Fruit fly (Drosophila melanogaster): ENCODE results near the gene loh.

loh gene

DNA sequence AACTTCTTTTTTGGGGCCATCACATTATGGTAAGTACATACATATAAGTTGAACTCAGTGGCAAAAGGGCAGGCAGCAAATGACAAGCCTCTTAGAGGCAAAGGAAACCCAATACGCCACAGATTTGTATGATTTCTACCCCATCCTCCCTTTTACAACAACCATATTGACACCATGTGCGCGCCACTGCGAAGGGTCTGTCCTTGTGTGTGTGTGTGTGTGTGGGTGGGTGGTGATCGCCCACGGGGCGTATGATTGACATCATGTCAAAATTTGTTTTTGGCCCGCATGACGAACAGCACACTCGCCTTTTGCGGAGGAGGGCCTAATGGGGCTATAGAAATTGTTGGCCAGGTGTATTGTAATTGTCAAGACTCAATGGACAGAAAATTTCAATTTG lies 57.3 kb downstream of the loh start (continued):
- TF ChIP-seq ATbp (GFP tag; optimal IDR thresholded peaks at IDR 0.05) (peak; percentile 20), CG14441 (GFP tag; IDR thresholded peaks at IDR 0.05) (0 out of 2 replicates have a peak, but pooled peaks have one; percentile 27), mirr (GFP tag; optimal IDR thresholded peaks at IDR 0.05) (peak; percentile 58), NC2α (GFP tag; optimal IDR thresholded peaks at IDR 0.05) (no peak), CG17385 (GFP tag; optimal IDR thresholded peaks at IDR 0.05) (no peak), Ets97D (GFP tag; optimal IDR thresholded peaks at IDR 0.05) (no peak), CG14710 (tag; optimal IDR thresholded peaks at IDR 0.05) (no peak), sd (tag; optimal IDR thresholded peaks at IDR 0.05) (peak; percentile 27), CG6689 (GFP tag; IDR thresholded peaks at IDR 0.05) (peak; percentile 8; the same call in 1 of the 2 replicates), slp2 (GFP tag; optimal IDR thresholded peaks at IDR 0.05) (no peak), Rfx (GFP tag; IDR thresholded peaks at IDR 0.05) (0 out of 2 replicates have a peak, but pooled peaks have one; percentile 12), CG32532 (GFP tag; IDR thresholded peaks at IDR 0.05) (0 out of 2 replicates have a peak, but pooled peaks have one; percentile 10), her (GFP tag; optimal IDR thresholded peaks at IDR 0.05) (no peak), CG7987 (GFP tag; optimal IDR thresholded peaks at IDR 0.05) (peak; percentile 12), pita (GFP tag; optimal IDR thresholded peaks at IDR 0.05) (no peak), CG12659 (GFP tag; optimal IDR thresholded peaks at IDR 0.05) (peak; percentile 9), sens-2 (GFP tag; IDR thresholded peaks at IDR 0.05) (no peak), Sry-β (GFP tag; optimal IDR thresholded peaks at IDR 0.05) (no peak), CG12219 (GFP tag; optimal IDR thresholded peaks at IDR 0.05) (no peak), otp (GFP tag; IDR thresholded peaks at IDR 0.05) (0 out of 3 replicates have a peak, but pooled peaks have one; percentile 6), CG11560 (tag; IDR thresholded peaks at IDR 0.05) (no peak), jigr1 (GFP tag; IDR thresholded peaks at IDR 0.05) (no peak), CG2129 (GFP tag; IDR thresholded peaks at IDR 0.05; ENCODE audit: partially characterized antibody) (no peak), CG4360 (GFP tag; IDR thresholded peaks at IDR 0.05) (peak; percentile 84), B-H2 (GFP tag; optimal IDR thresholded peaks at IDR 0.05) (no peak), CG8290 (GFP tag; optimal IDR thresholded peaks at IDR 0.05) (no peak), CG8290 (tag; optimal IDR thresholded peaks at IDR 0.05) (peak in 1 of 2 experiments; percentile 48), trh (GFP tag; optimal IDR thresholded peaks at IDR 0.05) (no peak), CG11695 (GFP tag; IDR thresholded peaks at IDR 0.05) (0 out of 3 replicates have a peak, but pooled peaks have one; percentile 26), CG17328 (GFP tag; IDR thresholded peaks at IDR 0.05) (no peak), Awh (GFP tag; IDR thresholded peaks at IDR 0.05) (peak; percentile 30; the same call in 1 of the 2 replicates), CG14014 (GFP tag; IDR thresholded peaks at IDR 0.05) (0 out of 2 replicates have a peak, but pooled peaks have one; percentile 17), Hmr (GFP tag; optimal IDR thresholded peaks at IDR 0.05) (no peak), E2f2 (GFP tag; IDR thresholded peaks at IDR 0.05) (peak; percentile 17), ci (GFP tag; IDR thresholded peaks at IDR 0.05) (0 out of 3 replicates have a peak, but pooled peaks have one; percentile 48), CG8478 (optimal IDR thresholded peaks at IDR 0.05) (no peak), NfI (GFP tag; optimal IDR thresholded peaks at IDR 0.05) (peak; percentile 8), sr (GFP tag; IDR thresholded peaks at IDR 0.05) (peak; percentile 99), CG8924 (tag; optimal IDR thresholded peaks at IDR 0.05) (no peak), CG18262 (tag; optimal IDR thresholded peaks at IDR 0.05) (no peak), BtbVII (GFP tag; optimal IDR thresholded peaks at IDR 0.05) (peak; percentile 53), jing (GFP tag; optimal IDR thresholded peaks at IDR 0.05) (no peak), rib (GFP tag; IDR thresholded peaks at IDR 0.05) (peak; percentile 37; the same call in 1 of the 2 replicates), Sry-δ (GFP tag; optimal IDR thresholded peaks at IDR 0.05) (no peak), Hr78 (GFP tag; optimal IDR thresholded peaks at IDR 0.05) (no peak), CG10543 (GFP tag; optimal IDR thresholded peaks at IDR 0.05) (peak; percentile 44), lilli (GFP tag; optimal IDR thresholded peaks at IDR 0.05) (no peak), HLHmδ (GFP tag; optimal IDR thresholded peaks at IDR 0.05) (peak; percentile 33), Med (GFP tag) (peak; percentile 38), Nf-YB (GFP tag; optimal IDR thresholded peaks at IDR 0.05) (no peak), CG32772 (GFP tag; IDR thresholded peaks at IDR 0.05) (no peak)
